Fruit fly (Drosophila melanogaster): ENCODE measurements around the gene ppk16.
A peak's percentile ranks its signal among the peaks of the same experiment; 100 is the strongest.

ppk16 gene

dm6 chr2L:9774980-9775628 lies at the start of gene ppk16, which contains the start of gene ppk11:
Gene ppk16 (minus strand): TSS chr2L:9775030.
Gene ppk11 (minus strand): TSS chr2L:9775030.
- TF ChIP-seq CkIIα-i1 (GFP tag; IDR thresholded peaks at IDR 0.05) (no peak), Rx (GFP tag; IDR thresholded peaks at IDR 0.05) (no peak), CG10147 (GFP tag; optimal IDR thresholded peaks at IDR 0.05) (no peak), Hmx (GFP tag; optimal IDR thresholded peaks at IDR 0.05) (no peak), CG1233 (GFP tag; optimal IDR thresholded peaks at IDR 0.05) (no peak), HLHmδ (GFP tag; optimal IDR thresholded peaks at IDR 0.05) (no peak), trem (tag; optimal IDR thresholded peaks at IDR 0.05) (no peak), CG12219 (GFP tag; optimal IDR thresholded peaks at IDR 0.05) (no peak), ara (GFP tag; IDR thresholded peaks at IDR 0.05) (0 out of 2 replicates have a peak, but pooled peaks have one; percentile 39), CG4730 (GFP tag; IDR thresholded peaks at IDR 0.05) (no peak), Kr (GFP tag; optimal IDR thresholded peaks at IDR 0.05) (no peak), sisA (GFP tag; IDR thresholded peaks at IDR 0.05) (no peak), aop (GFP tag; IDR thresholded peaks at IDR 0.05) (no peak), ab (GFP tag; optimal IDR thresholded peaks at IDR 0.05) (no peak), E2f2 (GFP tag; IDR thresholded peaks at IDR 0.05) (0 out of 2 replicates have a peak, but pooled peaks have one; percentile 20), fd96Cb (tag; optimal IDR thresholded peaks at IDR 0.05) (peak; percentile 15), CG17186 (GFP tag; optimal IDR thresholded peaks at IDR 0.05) (no peak), cad (GFP tag; optimal IDR thresholded peaks at IDR 0.05) (no peak), pzg (GFP tag; optimal IDR thresholded peaks at IDR 0.05) (no peak), Hr3 (GFP tag; optimal IDR thresholded peaks at IDR 0.05) (no peak), maf-S (GFP tag; optimal IDR thresholded peaks at IDR 0.05) (peak; percentile 2), CG17328 (GFP tag; IDR thresholded peaks at IDR 0.05) (no peak), CG16779 (GFP tag; IDR thresholded peaks at IDR 0.05) (no peak), knrl (GFP tag; IDR thresholded peaks at IDR 0.05; ENCODE audit: partially characterized antibody) (no peak), bowl (GFP tag; IDR thresholded peaks at IDR 0.05) (no peak), Vsx1 (GFP tag; optimal IDR thresholded peaks at IDR 0.05) (peak; percentile 69), Lim3 (GFP tag; IDR thresholded peaks at IDR 0.05) (no peak), Optix (GFP tag; IDR thresholded peaks at IDR 0.05) (no peak), CG7372 (GFP tag; IDR thresholded peaks at IDR 0.05) (no peak), luna (GFP tag; optimal IDR thresholded peaks at IDR 0.05) (no peak), cato (GFP tag; optimal IDR thresholded peaks at IDR 0.05; ENCODE audit: borderline replicate concordance) (no peak), seq (GFP tag; IDR thresholded peaks at IDR 0.05) (peak; percentile 24; the same call in 1 of the 2 replicates), CG31224 (GFP tag; IDR thresholded peaks at IDR 0.05) (0 out of 2 replicates have a peak, but pooled peaks have one; percentile 5), sc (optimal IDR thresholded peaks at IDR 0.05) (no peak), sc (GFP tag; optimal IDR thresholded peaks at IDR 0.05) (peak; percentile 7), CG3065 (GFP tag; optimal IDR thresholded peaks at IDR 0.05) (no peak), zen (tag; optimal IDR thresholded peaks at IDR 0.05) (no peak), CG14667 (GFP tag; IDR thresholded peaks at IDR 0.05) (no peak), ind (GFP tag; optimal IDR thresholded peaks at IDR 0.05) (no peak), HLH54F (GFP tag; optimal IDR thresholded peaks at IDR 0.05) (no peak), CG13775 (GFP tag; optimal IDR thresholded peaks at IDR 0.05) (no peak), dati (GFP tag; IDR thresholded peaks at IDR 0.05) (no peak), mld (GFP tag; IDR thresholded peaks at IDR 0.05; ENCODE audit: partially characterized antibody) (no peak), CG18011 (GFP tag; optimal IDR thresholded peaks at IDR 0.05) (peak; percentile 4), NK7.1 (GFP tag; optimal IDR thresholded peaks at IDR 0.05) (peak; percentile 32), CG3838 (GFP tag; optimal IDR thresholded peaks at IDR 0.05) (no peak), jigr1 (GFP tag; IDR thresholded peaks at IDR 0.05) (no peak), Blimp-1 (GFP tag; optimal IDR thresholded peaks at IDR 0.05) (no peak), gro (GFP tag; optimal IDR thresholded peaks at IDR 0.05) (no peak), CG7271 (tag; optimal IDR thresholded peaks at IDR 0.05) (no peak), CG17361 (GFP tag; IDR thresholded peaks at IDR 0.05) (no peak), CG5245 (GFP tag; optimal IDR thresholded peaks at IDR 0.05) (peak; percentile 24)
